Worm (Caenorhabditis elegans): ENCODE results near the gene K03B8.14.

K03B8.14 gene

ce11 chrV:11435242-11435641 is 44.9 kb downstream of the K03B8.14 start:
- no peak for TF ChIP-seq hmg-4 (GFP tag; optimal IDR thresholded peaks at IDR 0.05)
- TF ChIP-seq tra-4 (tag; optimal IDR thresholded peaks at IDR 0.05) = no peak
- no peak for TF ChIP-seq hmbx-1 (tag; optimal IDR thresholded peaks at IDR 0.05)
- TF ChIP-seq ets-7 (tag; optimal IDR thresholded peaks at IDR 0.05) = no peak
- TF ChIP-seq B0310.2 (tag; optimal IDR thresholded peaks at IDR 0.05) = no peak
- TF ChIP-seq pes-1 (GFP tag; IDR thresholded peaks at IDR 0.05) = no peak
- TF ChIP-seq F13C5.2 (tag; optimal IDR thresholded peaks at IDR 0.05) = no peak
- no peak for TF ChIP-seq hnd-1 (tag; optimal IDR thresholded peaks at IDR 0.05)
- no peak for TF ChIP-seq ceh-36 (tag; optimal IDR thresholded peaks at IDR 0.05)
- no peak for TF ChIP-seq tbx-37 (GFP tag; conservative IDR thresholded peaks at IDR 0.05)
- TF ChIP-seq ama-1 (optimal IDR thresholded peaks at IDR 0.05) = no peak
- TF ChIP-seq sea-1 (GFP tag; conservative IDR thresholded peaks at IDR 0.05) = no peak
- no peak for TF ChIP-seq flt-1 (GFP tag; IDR thresholded peaks at IDR 0.05)
- TF ChIP-seq ceh-13 (GFP tag; optimal IDR thresholded peaks at IDR 0.05) = no peak
- TF ChIP-seq tbx-11 (GFP tag; IDR thresholded peaks at IDR 0.05) = no peak
- no peak for TF ChIP-seq scrt-1 (GFP tag; IDR thresholded peaks at IDR 0.05)

- TF ChIP-seq sea-1 (GFP tag; conservative IDR thresholded peaks at IDR 0.05) (no peak), tbx-37 (GFP tag; conservative IDR thresholded peaks at IDR 0.05) (no peak), aly-1 (tag; optimal IDR thresholded peaks at IDR 0.05) (no peak), hnd-1 (tag; optimal IDR thresholded peaks at IDR 0.05) (no peak), ets-7 (tag; optimal IDR thresholded peaks at IDR 0.05) (no peak), ceh-13 (GFP tag; optimal IDR thresholded peaks at IDR 0.05) (no peak), B0310.2 (tag; optimal IDR thresholded peaks at IDR 0.05) (no peak), hmbx-1 (tag; optimal IDR thresholded peaks at IDR 0.05) (no peak), ceh-36 (tag; optimal IDR thresholded peaks at IDR 0.05) (no peak), flt-1 (GFP tag; IDR thresholded peaks at IDR 0.05) (no peak)
These were observed 46.1 kb downstream of the K03B8.14 start for ce11 chrV:11436407-11436806.

ce11 chrV:11438464-11438863 is 48.2 kb downstream of the K03B8.14 start, which contains the start of gene dmsr-1:
dmsr-1 (plus strand) TSS chrV:11438764.
- TF ChIP-seq ceh-36 (tag; optimal IDR thresholded peaks at IDR 0.05) = no peak
- TF ChIP-seq F13C5.2 (tag; optimal IDR thresholded peaks at IDR 0.05) = no peak
- TF ChIP-seq sea-1 (GFP tag; conservative IDR thresholded peaks at IDR 0.05) = no peak
- no peak for TF ChIP-seq tbx-11 (GFP tag; IDR thresholded peaks at IDR 0.05)
- TF ChIP-seq hmbx-1 (tag; optimal IDR thresholded peaks at IDR 0.05) = no peak
- TF ChIP-seq hmg-4 (GFP tag; optimal IDR thresholded peaks at IDR 0.05) = no peak
- no peak for TF ChIP-seq ama-1 (optimal IDR thresholded peaks at IDR 0.05)
- TF ChIP-seq ceh-13 (GFP tag; optimal IDR thresholded peaks at IDR 0.05) = no peak
- TF ChIP-seq B0310.2 (tag; optimal IDR thresholded peaks at IDR 0.05) = no peak
- no peak for TF ChIP-seq ets-7 (tag; optimal IDR thresholded peaks at IDR 0.05)
- no peak for TF ChIP-seq hnd-1 (tag; optimal IDR thresholded peaks at IDR 0.05)
- TF ChIP-seq aly-1 (tag; optimal IDR thresholded peaks at IDR 0.05) = no peak
- TF ChIP-seq tra-4 (tag; optimal IDR thresholded peaks at IDR 0.05) = no peak
- no peak for TF ChIP-seq pes-1 (GFP tag; IDR thresholded peaks at IDR 0.05)
- no peak for TF ChIP-seq flt-1 (GFP tag; IDR thresholded peaks at IDR 0.05)
- TF ChIP-seq scrt-1 (GFP tag; IDR thresholded peaks at IDR 0.05) = no peak
- TF ChIP-seq tbx-37 (GFP tag; conservative IDR thresholded peaks at IDR 0.05) = no peak

- TF ChIP-seq sea-1 (GFP tag; conservative IDR thresholded peaks at IDR 0.05) = no peak
These were observed 48.9 kb downstream of the K03B8.14 start for ce11 chrV:11439202-11439601.

Measured in whole organism, early embryonic.